Worm (Caenorhabditis elegans) whole organism, L4 larva: ENCODE measurements around the gene mgrn-1.

Source experiments
- F37D6.2 ChIP-seq: sonication (generic microtip); optimal IDR thresholded peaks from 2 replicates; lab custom pipeline; 2016; ENCODE audit warnings: mild to moderate bottlenecking, missing genetic modification characterization, missing compliant biosample characterization
- T20F7.1 ChIP-seq: fragments of 200-800 bp; sonication (Bioruptor generic); optimal IDR thresholded peaks from 2 replicates; lab custom pipeline; 2018; ENCODE audit warnings: mild to moderate bottlenecking, missing genetic modification characterization, missing compliant biosample characterization
- Y105C5A.15 ChIP-seq: fragments of 200-800 bp; sonication (Bioruptor generic); IDR thresholded peaks from 2 replicates; pipeline ENCODE4 v1.3.6; 2022; ENCODE audit warnings: missing genetic modification characterization, missing compliant biosample characterization
- Y48G9A.11 ChIP-seq: fragments of 200-800 bp; sonication (Bioruptor generic); IDR thresholded peaks from 2 replicates; pipeline ENCODE4 v1.3.6; 2022; ENCODE audit warnings: missing genetic modification reagents, missing genetic modification characterization, missing compliant biosample characterization
- ZK337.2 ChIP-seq: fragments of 200-800 bp; sonication (Bioruptor generic); IDR thresholded peaks from 2 replicates; pipeline ENCODE4 v1.3.6; 2022; ENCODE audit warnings: missing genetic modification reagents, missing genetic modification characterization, missing compliant biosample characterization
- ZK546.5 ChIP-seq, 2 experiments: sonication (generic microtip); optimal IDR thresholded peaks; 2 replicates each; lab custom pipeline; 2017; ENCODE audit warnings: missing biosample characterization in 2 of 2, missing genetic modification characterization in 2 of 2
- aha-1 ChIP-seq: fragments of 150-350 bp; peaks from one replicate; lab custom pipeline; 2014; ENCODE audit warnings: missing biosample characterization, missing genetic modification characterization
- ama-1 ChIP-seq: fragments of 150-350 bp; optimal IDR thresholded peaks from 2 replicates; lab custom pipeline; 2014; ENCODE audit warnings: inconsistent platforms, mixed read lengths
- arid-1 ChIP-seq: fragments of 200-800 bp; sonication (Bioruptor generic); conservative IDR thresholded peaks from 2 replicates; pipeline ENCODE4 v1.3.6; 2022; ENCODE audit warnings: missing genetic modification reagents, missing genetic modification characterization, missing compliant biosample characterization
- ces-1 ChIP-seq: fragments of 150-350 bp; sonication (generic microtip); optimal IDR thresholded peaks from 4 replicates; lab custom pipeline; 2014; ENCODE audit warnings: missing biosample characterization, missing genetic modification reagents, missing genetic modification characterization
- cey-2 ChIP-seq: sonication (generic microtip); optimal IDR thresholded peaks from 3 replicates; lab custom pipeline; 2017; ENCODE audit warnings: missing genetic modification characterization, mild to moderate bottlenecking, missing compliant biosample characterization, antibody characterized with exemption, borderline replicate concordance; ENCODE audit not compliant: insufficient read depth
- ctbp-1 ChIP-seq: fragments of 200-800 bp; sonication (Bioruptor generic); IDR thresholded peaks from 2 replicates; pipeline ENCODE4 v1.3.6; 2022; ENCODE audit warnings: missing genetic modification reagents, missing genetic modification characterization, missing compliant biosample characterization
- daf-16 ChIP-seq, 3 experiments: sonication (generic microtip); optimal IDR thresholded peaks; 2 replicates each; lab custom pipeline; 2016 to 2017; ENCODE audit warnings: missing genetic modification characterization in 3 of 3, missing genetic modification reagents in 3 of 3, mild to moderate bottlenecking in 2 of 3, missing compliant biosample characterization in 2 of 3, missing biosample characterization in 1 of 3, moderate library complexity in 1 of 3
- dmd-6 ChIP-seq: fragments of 200-800 bp; sonication (Bioruptor generic); IDR thresholded peaks from 2 replicates; pipeline ENCODE4 v1.3.6; 2022; ENCODE audit warnings: missing genetic modification reagents, missing genetic modification characterization, missing compliant biosample characterization
- dmd-8 ChIP-seq: fragments of 200-800 bp; sonication (Bioruptor generic); IDR thresholded peaks from 2 replicates; pipeline ENCODE4 v1.3.6; 2022; ENCODE audit warnings: missing genetic modification characterization, missing compliant biosample characterization
- dve-1 ChIP-seq: sonication (generic microtip); optimal IDR thresholded peaks from 2 replicates; lab custom pipeline; 2017; ENCODE audit warnings: antibody characterized with exemption, mild to moderate bottlenecking, missing genetic modification characterization, missing compliant biosample characterization; ENCODE audit not compliant: insufficient read depth
- fkh-10 ChIP-seq: fragments of 150-350 bp; optimal IDR thresholded peaks from 2 replicates; lab custom pipeline; 2014; ENCODE audit warnings: missing biosample characterization, missing genetic modification reagents, missing genetic modification characterization
- gei-8 ChIP-seq: fragments of 200-800 bp; sonication (Bioruptor generic); optimal IDR thresholded peaks from 2 replicates; lab custom pipeline; 2018; ENCODE audit warnings: mild to moderate bottlenecking, missing genetic modification characterization, missing compliant biosample characterization
- hlh-11 ChIP-seq: fragments of 200-800 bp; sonication (Bioruptor generic); optimal IDR thresholded peaks from 2 replicates; lab custom pipeline; 2018; ENCODE audit warnings: mild to moderate bottlenecking, missing genetic modification characterization, missing compliant biosample characterization
- hlh-30 ChIP-seq: sonication (generic microtip); optimal IDR thresholded peaks from 2 replicates; lab custom pipeline; 2017; ENCODE audit warnings: antibody characterized with exemption, mild to moderate bottlenecking, missing genetic modification characterization, missing compliant biosample characterization; ENCODE audit not compliant: insufficient read depth
- lsy-2 ChIP-seq, 2 experiments: fragments of 150-350 bp in 1 of 2; sonication (generic microtip) in 1 of 2; optimal IDR thresholded peaks; 2 replicates each; lab custom pipeline; 2014 to 2017; ENCODE audit warnings: missing biosample characterization in 2 of 2, missing genetic modification characterization in 2 of 2
- madf-9 ChIP-seq: fragments of 200-800 bp; sonication (Bioruptor generic); conservative IDR thresholded peaks from 2 replicates; pipeline ENCODE4 v1.3.6; 2022; ENCODE audit warnings: missing genetic modification reagents, missing genetic modification characterization, missing compliant biosample characterization
- mdl-1 ChIP-seq, 2 experiments: fragments of 150-350 bp in 1 of 2; sonication (generic microtip) in 1 of 2; optimal IDR thresholded peaks; 2 replicates each; lab custom pipeline; 2014 to 2017; ENCODE audit warnings: missing biosample characterization in 2 of 2, missing genetic modification characterization in 2 of 2
- mdt-29 ChIP-seq: fragments of 200-800 bp; sonication (Bioruptor generic); IDR thresholded peaks from 2 replicates; pipeline ENCODE4 v1.3.6; 2022; ENCODE audit warnings: missing genetic modification reagents, missing genetic modification characterization, missing compliant biosample characterization
- mep-1 ChIP-seq: fragments of 150-350 bp; sonication (generic microtip); optimal IDR thresholded peaks from 3 replicates; lab custom pipeline; 2014; ENCODE audit warnings: missing biosample characterization, missing genetic modification characterization
- mes-2 ChIP-seq: sonication (generic microtip); optimal IDR thresholded peaks from 2 replicates; lab custom pipeline; 2016; ENCODE audit warnings: missing genotype, mild to moderate bottlenecking, missing genetic modification characterization, missing compliant biosample characterization; ENCODE audit not compliant: poor library complexity, severe bottlenecking
- nhr-102 ChIP-seq: sonication (generic microtip); optimal IDR thresholded peaks from 2 replicates; lab custom pipeline; 2016; ENCODE audit warnings: mild to moderate bottlenecking, missing genetic modification characterization, moderate library complexity, missing compliant biosample characterization
- nhr-11 ChIP-seq: fragments of 150-350 bp; optimal IDR thresholded peaks from 2 replicates; lab custom pipeline; 2014; ENCODE audit warnings: missing biosample characterization, missing genetic modification characterization
- nhr-25 ChIP-seq: sonication (generic microtip); optimal IDR thresholded peaks from 2 replicates; lab custom pipeline; 2017; ENCODE audit warnings: missing genetic modification characterization, mild to moderate bottlenecking, missing compliant biosample characterization, antibody characterized with exemption, moderate library complexity, borderline replicate concordance; ENCODE audit not compliant: insufficient read depth
- nhr-28 ChIP-seq: fragments of 150-350 bp; optimal IDR thresholded peaks from 2 replicates; lab custom pipeline; 2014; ENCODE audit warnings: missing biosample characterization, missing genetic modification characterization
- nhr-48 ChIP-seq: sonication (generic microtip); optimal IDR thresholded peaks from 2 replicates; lab custom pipeline; 2016; ENCODE audit warnings: mild to moderate bottlenecking, missing genetic modification characterization, missing compliant biosample characterization
- nhr-6 ChIP-seq: fragments of 150-350 bp; optimal IDR thresholded peaks from 2 replicates; lab custom pipeline; 2014; ENCODE audit warnings: missing biosample characterization, missing genetic modification characterization
- nhr-77 ChIP-seq: fragments of 150-350 bp; optimal IDR thresholded peaks from 2 replicates; lab custom pipeline; 2014; ENCODE audit warnings: missing biosample characterization, missing genetic modification characterization
- pqm-1 ChIP-seq: sonication (generic microtip); optimal IDR thresholded peaks from 2 replicates; lab custom pipeline; 2017; ENCODE audit warnings: missing biosample characterization, missing genetic modification characterization
- rbr-2 ChIP-seq: sonication (generic microtip); optimal IDR thresholded peaks from 2 replicates; lab custom pipeline; 2016; ENCODE audit warnings: missing genotype, missing genetic modification characterization, missing compliant biosample characterization
- saeg-2 ChIP-seq: fragments of 200-800 bp; sonication (Bioruptor generic); IDR thresholded peaks from 2 replicates; pipeline ENCODE4 v1.3.6; 2022; ENCODE audit warnings: missing genetic modification reagents, missing genetic modification characterization, missing compliant biosample characterization
- sdz-12 ChIP-seq: fragments of 200-800 bp; sonication (Bioruptor generic); optimal IDR thresholded peaks from 2 replicates; lab custom pipeline; 2018; ENCODE audit warnings: mild to moderate bottlenecking, missing genetic modification characterization, missing compliant biosample characterization
- set-16 ChIP-seq: fragments of 200-800 bp; sonication (Bioruptor generic); IDR thresholded peaks from 2 replicates; pipeline ENCODE4 v1.3.6; 2022; ENCODE audit warnings: missing genetic modification reagents, missing genetic modification characterization, missing compliant biosample characterization
- skn-1 ChIP-seq: fragments of 150-350 bp; optimal IDR thresholded peaks from 2 replicates; lab custom pipeline; 2014; ENCODE audit warnings: missing biosample characterization, missing genetic modification characterization
- snpc-1.2 ChIP-seq: fragments of 200-800 bp; sonication (Bioruptor generic); IDR thresholded peaks from 2 replicates; pipeline ENCODE4 v1.3.6; 2022; ENCODE audit warnings: missing genetic modification reagents, missing genetic modification characterization, missing compliant biosample characterization
- snpc-4 ChIP-seq: fragments of 150-350 bp; optimal IDR thresholded peaks from 2 replicates; lab custom pipeline; 2014; ENCODE audit warnings: missing biosample characterization, missing genetic modification characterization
- spr-3 ChIP-seq: fragments of 200-800 bp; sonication (Bioruptor generic); optimal IDR thresholded peaks from 2 replicates; lab custom pipeline; 2018; ENCODE audit warnings: mild to moderate bottlenecking, missing genetic modification characterization, missing compliant biosample characterization
- tra-1 ChIP-seq: fragments of 200-800 bp; sonication (Bioruptor generic); IDR thresholded peaks from 2 replicates; pipeline ENCODE4 v1.3.6; 2022; ENCODE audit warnings: missing genetic modification reagents, missing genetic modification characterization, missing compliant biosample characterization
- unc-130 ChIP-seq: sonication (generic microtip); optimal IDR thresholded peaks from 2 replicates; lab custom pipeline; 2016; ENCODE audit warnings: missing genetic modification reagents, missing genetic modification characterization, missing compliant biosample characterization
- unc-39 ChIP-seq: sonication (generic microtip); optimal IDR thresholded peaks from 2 replicates; lab custom pipeline; 2017; ENCODE audit warnings: missing biosample characterization, missing genetic modification characterization
- unc-62 ChIP-seq, 3 experiments: fragments of 150-350 bp in 1 of 3; sonication (generic microtip); optimal IDR thresholded peaks in 2 of 3; peaks in 1 of 3; 1 replicate in 1 of 3; 2 replicates in 2 of 3; lab custom pipeline; 2014 to 2017; ENCODE audit warnings: missing biosample characterization in 3 of 3, missing genetic modification characterization in 3 of 3, missing genetic modification reagents in 3 of 3, missing genotype in 1 of 3
- zag-1 ChIP-seq: fragments of 150-350 bp; optimal IDR thresholded peaks from 2 replicates; lab custom pipeline; 2014; ENCODE audit warnings: missing biosample characterization, missing genetic modification characterization

Gene mgrn-1

ce11 chrX:14297209-14297608 is 14.3 kb downstream of the mgrn-1 start (continued):
- TF ChIP-seq hlh-11 (tag; lab: Kevin White, UChicago): peak; percentile 82
- peak; percentile 67 for TF ChIP-seq set-16
- no peak for TF ChIP-seq spr-3
- no peak for TF ChIP-seq unc-130
- peak; percentile 78 for TF ChIP-seq dve-1 (tag; lab: Kevin White, UChicago)
- TF ChIP-seq nhr-77 (tag; lab: Kevin White, UChicago): peak; percentile 14
- no peak for TF ChIP-seq snpc-4 (tag; lab: Kevin White, UChicago)
- TF ChIP-seq nhr-28: peak; percentile 47
- peak; percentile 46; the same call in 1 of the 2 replicates for TF ChIP-seq madf-9 (GFP tag; lab: Robert Waterston, UW)
- no peak for TF ChIP-seq Y105C5A.15
- TF ChIP-seq ZK546.5 (tag; optimal IDR thresholded peaks at IDR 0.05; lab: Kevin White, UChicago): no peak
- TF ChIP-seq mdt-29 (GFP tag; lab: Robert Waterston, UW): no peak
- peak; percentile 72 for TF ChIP-seq mes-2 (tag; lab: Kevin White, UChicago)
- peak; percentile 50; the same call in 1 of the 2 replicates for TF ChIP-seq snpc-1.2 (GFP tag; lab: Robert Waterston, UW)
- no peak for TF ChIP-seq T20F7.1 (GFP tag; lab: Kevin White, UChicago)
- peak; percentile 66 for TF ChIP-seq fkh-10 (GFP tag; lab: Kevin White, UChicago)
- no peak for TF ChIP-seq aha-1 (tag; lab: Kevin White, UChicago)
- TF ChIP-seq arid-1: no peak
- TF ChIP-seq nhr-102 (tag; lab: Kevin White, UChicago): peak; percentile 39
- TF ChIP-seq mep-1 (tag; lab: Kevin White, UChicago): peak; percentile 86
- no peak for TF ChIP-seq unc-39 (tag; lab: Kevin White, UChicago)
- no peak for TF ChIP-seq gei-8 (GFP tag; lab: Kevin White, UChicago)
- TF ChIP-seq nhr-6 (tag; lab: Kevin White, UChicago): peak; percentile 84
- no peak for TF ChIP-seq dmd-8 (GFP tag; lab: Robert Waterston, UW)
- peak; percentile 37 for TF ChIP-seq nhr-48 (tag; lab: Kevin White, UChicago)
- TF ChIP-seq cey-2 (tag; lab: Kevin White, UChicago): no peak
- no peak for TF ChIP-seq ces-1 (GFP tag; lab: Kevin White, UChicago)
- TF ChIP-seq nhr-11: peak; percentile 59
- TF ChIP-seq rbr-2: peak; percentile 78
- peak; percentile 65 for TF ChIP-seq dmd-6
- peak; percentile 43 for TF ChIP-seq F37D6.2 (tag; lab: Kevin White, UChicago)
- TF ChIP-seq ZK337.2 (GFP tag; lab: Robert Waterston, UW): no peak
- TF ChIP-seq unc-62 (GFP tag; optimal IDR thresholded peaks at IDR 0.05 in 1 of 2; lab: Kevin White, UChicago): peak in 1 of 2 experiments; percentile 99
- TF ChIP-seq unc-62 (tag; optimal IDR thresholded peaks at IDR 0.05; lab: Kevin White, UChicago): no peak
- no peak for TF ChIP-seq zag-1 (tag; lab: Kevin White, UChicago)
- TF ChIP-seq sdz-12 (GFP tag; lab: Kevin White, UChicago): no peak
- peak; percentile 63 to 71 for TF ChIP-seq lsy-2 (tag; optimal IDR thresholded peaks at IDR 0.05; lab: Kevin White, UChicago)
- peak; percentile 76 for TF ChIP-seq nhr-25 (tag; lab: Kevin White, UChicago)
- no peak for TF ChIP-seq pqm-1
- no peak for TF ChIP-seq saeg-2
- TF ChIP-seq ama-1 (lab: Kevin White, UChicago): no peak
- peak; percentile 14 to 60 for TF ChIP-seq mdl-1 (tag; optimal IDR thresholded peaks at IDR 0.05; lab: Kevin White, UChicago)
- TF ChIP-seq tra-1 (GFP tag; lab: Robert Waterston, UW): 0 out of 2 replicates have a peak, but pooled peaks have one; percentile 21
- peak in 1 of 2 experiments; percentile 40 for TF ChIP-seq daf-16 (GFP tag; optimal IDR thresholded peaks at IDR 0.05; lab: Kevin White, UChicago)
- TF ChIP-seq daf-16 (tag; optimal IDR thresholded peaks at IDR 0.05; lab: Kevin White, UChicago): peak; percentile 68
- no peak for TF ChIP-seq Y48G9A.11 (GFP tag; lab: Robert Waterston, UW)
- peak; percentile 74 for TF ChIP-seq hlh-30 (tag; lab: Kevin White, UChicago)
- no peak for TF ChIP-seq skn-1 (tag; lab: Kevin White, UChicago)
- TF ChIP-seq ctbp-1 (GFP tag; lab: Robert Waterston, UW): peak; percentile 63; the same call in 1 of the 2 replicates
